Worm (Caenorhabditis elegans) whole organism, L2 larva: ENCODE data around the gene B0238.12.

Source experiments
- blmp-1 ChIP-seq: sonication (generic microtip); optimal IDR thresholded peaks from 2 replicates; lab custom pipeline; 2017; ENCODE audit warnings: missing genetic modification characterization, mild to moderate bottlenecking, missing compliant biosample characterization, antibody characterized with exemption, moderate library complexity; ENCODE audit not compliant: insufficient read depth
- ceh-82 ChIP-seq: fragments of 150-350 bp; optimal IDR thresholded peaks from 2 replicates; lab custom pipeline; 2014; ENCODE audit warnings: missing biosample characterization, missing genetic modification characterization
- crh-2 ChIP-seq: sonication (generic microtip); optimal IDR thresholded peaks from 2 replicates; lab custom pipeline; 2017; ENCODE audit warnings: missing biosample characterization, missing genetic modification characterization
- dmd-4 ChIP-seq: sonication (generic microtip); optimal IDR thresholded peaks from 2 replicates; lab custom pipeline; 2017; ENCODE audit warnings: missing biosample characterization, missing genetic modification characterization
- egl-27 ChIP-seq: sonication (generic microtip); optimal IDR thresholded peaks from 3 replicates; lab custom pipeline; 2017; ENCODE audit warnings: missing biosample characterization, missing genetic modification reagents, missing genetic modification characterization
- lin-39 ChIP-seq: fragments of 150-350 bp; optimal IDR thresholded peaks from 2 replicates; lab custom pipeline; 2014; ENCODE audit warnings: missing biosample characterization, missing genetic modification reagents, missing genetic modification characterization
- lsy-2 ChIP-seq, 2 experiments: fragments of 150-350 bp in 1 of 2; sonication (generic microtip) in 1 of 2; optimal IDR thresholded peaks; 2 replicates each; lab custom pipeline; 2014 to 2017; ENCODE audit warnings: missing biosample characterization in 2 of 2, missing genetic modification characterization in 2 of 2
- nhr-12 ChIP-seq: fragments of 150-350 bp; optimal IDR thresholded peaks from 2 replicates; lab custom pipeline; 2014; ENCODE audit warnings: missing biosample characterization, missing genetic modification characterization
- nhr-23 ChIP-seq: fragments of 150-350 bp; optimal IDR thresholded peaks from 2 replicates; lab custom pipeline; 2014; ENCODE audit warnings: missing biosample characterization, missing genetic modification reagents, missing genetic modification characterization
- nhr-77 ChIP-seq: fragments of 150-350 bp; optimal IDR thresholded peaks from 2 replicates; lab custom pipeline; 2014; ENCODE audit warnings: missing biosample characterization, missing genetic modification characterization
- skn-1 ChIP-seq: sonication (generic microtip); optimal IDR thresholded peaks from 2 replicates; lab custom pipeline; 2017; ENCODE audit warnings: missing biosample characterization, missing genetic modification characterization
- unc-55 ChIP-seq: fragments of 150-350 bp; sonication (generic microtip); optimal IDR thresholded peaks from 3 replicates; lab custom pipeline; 2014; ENCODE audit warnings: missing biosample characterization, missing genetic modification reagents, missing genetic modification characterization
- zag-1 ChIP-seq: fragments of 150-350 bp; optimal IDR thresholded peaks from 2 replicates; lab custom pipeline; 2014; ENCODE audit warnings: missing biosample characterization, missing genetic modification characterization

DNA sequence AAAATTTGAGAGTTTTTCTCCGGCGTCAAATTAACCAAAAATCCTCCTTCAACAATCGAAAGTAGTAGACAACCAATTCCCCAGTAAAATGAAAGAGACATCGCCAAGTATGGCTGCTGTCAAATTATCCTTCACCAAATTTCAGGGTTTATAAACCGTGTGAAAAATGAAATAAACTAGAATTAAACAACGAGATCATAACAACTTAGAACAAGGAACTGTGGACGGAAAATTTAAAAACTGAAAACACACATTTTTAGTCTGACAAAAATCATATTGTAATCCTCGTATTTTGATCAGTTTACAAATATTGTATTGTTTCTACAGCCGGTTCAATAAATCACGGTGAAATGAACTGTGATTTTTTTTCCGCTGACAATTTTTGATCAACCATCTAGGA, 2.6 kb upstream of the B0238.12 start, which contains the start of gene cest-30:
- TF ChIP-seq nhr-12 (tag; lab: Kevin White, UChicago), result no peak
- no peak for TF ChIP-seq zag-1 (tag; lab: Kevin White, UChicago)
- no peak for TF ChIP-seq unc-55 (GFP tag; lab: Kevin White, UChicago)
- TF ChIP-seq lin-39, result no peak
- no peak for TF ChIP-seq dmd-4 (tag; lab: Kevin White, UChicago)
- no peak for TF ChIP-seq lsy-2 (tag; optimal IDR thresholded peaks at IDR 0.05; lab: Kevin White, UChicago)
- no peak for TF ChIP-seq egl-27 (tag; lab: Kevin White, UChicago)
- no peak for TF ChIP-seq blmp-1 (tag; lab: Kevin White, UChicago)
- TF ChIP-seq ceh-82 (tag; lab: Kevin White, UChicago), result no peak
- no peak for TF ChIP-seq nhr-77 (tag; lab: Kevin White, UChicago)
- TF ChIP-seq crh-2, result no peak
- TF ChIP-seq nhr-23, result no peak
- TF ChIP-seq skn-1 (tag; lab: Kevin White, UChicago), result no peak
